Worm (Caenorhabditis elegans) whole organism, young adult: Measurements from ENCODE around the gene nhr-286.

ENCODE experiments used
- F33H1.4 ChIP-seq: fragments of 200-800 bp; sonication (Bioruptor generic); IDR thresholded peaks from 2 replicates; pipeline ENCODE4 v1.3.6; 2022; ENCODE audit warnings: missing genetic modification reagents, missing genetic modification characterization, missing compliant biosample characterization
- T26A5.8 ChIP-seq: sonication (generic microtip); optimal IDR thresholded peaks from 2 replicates; lab custom pipeline; 2016; ENCODE audit warnings: missing genetic modification characterization, missing compliant biosample characterization
- efl-1 ChIP-seq: fragments of 150-350 bp; optimal IDR thresholded peaks from 2 replicates; lab custom pipeline; 2014; ENCODE audit warnings: missing biosample characterization, missing genetic modification reagents, missing genetic modification characterization
- egl-18 ChIP-seq: fragments of 200-800 bp; sonication (Bioruptor generic); IDR thresholded peaks from 2 replicates; pipeline ENCODE4 v1.3.6; 2022; ENCODE audit warnings: missing genetic modification reagents, missing genetic modification characterization, missing compliant biosample characterization
- mes-4 ChIP-seq: sonication (generic microtip); optimal IDR thresholded peaks from 2 replicates; lab custom pipeline; 2016; ENCODE audit warnings: missing genotype, missing genetic modification characterization, missing compliant biosample characterization
- pha-4 ChIP-seq: fragments of 150-350 bp; sonication (generic microtip); optimal IDR thresholded peaks from 2 replicates; lab custom pipeline; 2014; ENCODE audit warnings: missing biosample characterization, missing genetic modification reagents, missing genetic modification characterization
- unc-62 ChIP-seq: fragments of 150-350 bp; optimal IDR thresholded peaks from 2 replicates; lab custom pipeline; 2014; ENCODE audit warnings: missing biosample characterization, missing genetic modification reagents, missing genetic modification characterization

DNA sequence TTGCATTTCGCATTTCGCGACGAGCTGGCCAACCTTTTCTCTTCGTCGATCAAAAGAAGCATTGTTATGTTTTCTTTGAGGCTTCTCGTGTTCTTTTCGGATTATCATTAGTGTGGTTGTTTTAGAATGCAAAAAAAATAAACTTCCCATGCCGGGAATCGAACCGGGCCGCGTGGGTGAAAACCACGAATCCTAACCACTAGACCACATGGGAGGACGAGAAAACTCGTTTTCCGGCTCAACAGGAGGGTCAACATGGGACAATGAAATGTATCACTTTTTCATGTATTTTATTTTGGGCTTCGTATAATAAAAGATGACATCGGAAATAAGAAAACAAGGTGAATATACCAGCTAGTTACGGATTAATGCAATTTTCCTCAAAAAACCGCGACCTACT, 21.8 kb downstream of the nhr-286 start:
- TF ChIP-seq egl-18 (GFP tag; lab: Robert Waterston, UW) (no peak), T26A5.8 (tag; lab: Kevin White, UChicago) (no peak), F33H1.4 (no peak), unc-62 (GFP tag; lab: Kevin White, UChicago) (no peak), mes-4 (tag; lab: Kevin White, UChicago) (no peak), pha-4 (no peak), efl-1 (GFP tag; lab: Kevin White, UChicago) (no peak)
